Fruit fly (Drosophila melanogaster) whole organism, embryonic: ENCODE measurements around the gene CG43999.

Source experiments
- ATbp ChIP-seq: fragments of 200-800 bp; sonication (Bioruptor generic); optimal IDR thresholded peaks from 2 replicates; lab custom pipeline; 2017; ENCODE audit warnings: missing biosample characterization, mild to moderate bottlenecking, missing genetic modification characterization, missing genetic modification reagents
- Atf-2 ChIP-seq: fragments of 200-800 bp; sonication (Bioruptor generic); optimal IDR thresholded peaks from 2 replicates; lab custom pipeline; 2016; ENCODE audit warnings: missing biosample characterization, missing genetic modification characterization
- BEAF-32 ChIP-seq: fragments of 200-800 bp; sonication (Bioruptor generic); optimal IDR thresholded peaks from 3 replicates; lab custom pipeline; 2017; ENCODE audit warnings: missing biosample characterization, missing genetic modification characterization, mild to moderate bottlenecking, moderate library complexity, missing genetic modification reagents
- CG10147 ChIP-seq: fragments of 200-800 bp; sonication (Bioruptor generic); optimal IDR thresholded peaks from 2 replicates; lab custom pipeline; 2019; ENCODE audit warnings: missing biosample characterization, mild to moderate bottlenecking, missing genetic modification characterization, moderate library complexity
- CG10209 ChIP-seq: fragments of 200-800 bp; sonication (Bioruptor generic); optimal IDR thresholded peaks from 3 replicates; lab custom pipeline; 2017; ENCODE audit warnings: missing biosample characterization, mild to moderate bottlenecking, missing genetic modification characterization, missing genetic modification reagents
- CG12219 ChIP-seq: fragments of 200-800 bp; sonication (Bioruptor generic); optimal IDR thresholded peaks from 3 replicates; lab custom pipeline; 2018; ENCODE audit warnings: missing biosample characterization, mild to moderate bottlenecking, missing genetic modification characterization
- CG12236 ChIP-seq: fragments of 200-800 bp; sonication (Bioruptor generic); optimal IDR thresholded peaks from 2 replicates; lab custom pipeline; 2016; ENCODE audit warnings: missing biosample characterization, missing genetic modification characterization
- CG1233 ChIP-seq: fragments of 200-800 bp; sonication (Bioruptor generic); optimal IDR thresholded peaks from 4 replicates; lab custom pipeline; 2018; ENCODE audit warnings: missing biosample characterization, mild to moderate bottlenecking, missing genetic modification characterization
- CG15269 ChIP-seq: fragments of 200-800 bp; sonication (Bioruptor generic); optimal IDR thresholded peaks from 2 replicates; lab custom pipeline; 2018; ENCODE audit warnings: missing biosample characterization, mild to moderate bottlenecking, missing genetic modification characterization, moderate library complexity
- CG15479 ChIP-seq: fragments of 200-800 bp; sonication (Bioruptor generic); optimal IDR thresholded peaks from 3 replicates; lab custom pipeline; 2019; ENCODE audit warnings: missing biosample characterization, mild to moderate bottlenecking, missing genetic modification characterization, moderate library complexity
- CG17385 ChIP-seq: fragments of 200-800 bp; sonication (Bioruptor generic); optimal IDR thresholded peaks from 3 replicates; lab custom pipeline; 2018; ENCODE audit warnings: missing biosample characterization, mild to moderate bottlenecking, missing genetic modification characterization
- CG1832 ChIP-seq: fragments of 200-800 bp; sonication (Bioruptor generic); optimal IDR thresholded peaks from 2 replicates; lab custom pipeline; 2017; ENCODE audit warnings: missing biosample characterization, mild to moderate bottlenecking, missing genetic modification characterization, inconsistent platforms
- CG2199 ChIP-seq: fragments of 200-800 bp; sonication (Bioruptor generic); IDR thresholded peaks from 3 replicates; pipeline ENCODE4 v1.3.6; 2022; ENCODE audit warnings: missing biosample characterization, missing genetic modification characterization
- CG2678 ChIP-seq: fragments of 200-800 bp; sonication (Bioruptor generic); optimal IDR thresholded peaks from 3 replicates; lab custom pipeline; 2019; ENCODE audit warnings: missing biosample characterization, mild to moderate bottlenecking, missing genetic modification characterization, moderate library complexity
- CG32532 ChIP-seq: fragments of 200-800 bp; sonication (Bioruptor generic); IDR thresholded peaks from 2 replicates; pipeline ENCODE4 v1.3.6; 2022; ENCODE audit warnings: missing biosample characterization, missing genetic modification characterization
- Dfd ChIP-seq, 2 experiments: fragments of >200 bp; optimal IDR thresholded peaks; 2 replicates each; lab custom pipeline; 2017; ENCODE audit warnings: missing biosample characterization in 2 of 2, missing genetic modification characterization in 2 of 2
- Dll ChIP-seq: fragments of 200-800 bp; sonication (Bioruptor generic); IDR thresholded peaks from 4 replicates; pipeline ENCODE4 v1.3.6; 2022; ENCODE audit warnings: missing biosample characterization, missing genetic modification characterization; ENCODE audit not compliant: partially characterized antibody
- Fer2 ChIP-seq: fragments of 200-800 bp; sonication (Bioruptor generic); optimal IDR thresholded peaks from 2 replicates; lab custom pipeline; 2018; ENCODE audit warnings: missing biosample characterization, mild to moderate bottlenecking, missing genetic modification characterization, moderate library complexity
- Fer3 ChIP-seq: fragments of 200-800 bp; sonication (Bioruptor generic); optimal IDR thresholded peaks from 2 replicates; lab custom pipeline; 2018; ENCODE audit warnings: missing biosample characterization, mild to moderate bottlenecking, missing genetic modification characterization, moderate library complexity
- NC2α ChIP-seq: fragments of 200-800 bp; sonication (Bioruptor generic); optimal IDR thresholded peaks from 2 replicates; lab custom pipeline; 2016; ENCODE audit warnings: missing biosample characterization, missing genetic modification characterization
- Sry-β ChIP-seq: fragments of 200-800 bp; sonication (Bioruptor generic); optimal IDR thresholded peaks from 2 replicates; lab custom pipeline; 2018; ENCODE audit warnings: missing biosample characterization, mild to moderate bottlenecking, missing genetic modification characterization, moderate library complexity
- Taf1 ChIP-seq: fragments of 200-800 bp; sonication (Bioruptor generic); IDR thresholded peaks from 2 replicates; pipeline ENCODE4 v1.3.6; 2022; ENCODE audit warnings: missing biosample characterization, missing genetic modification characterization
- Trl ChIP-seq, 3 experiments: fragments of >200 bp in 2 of 3; fragments of 200-800 bp in 1 of 3; sonication (Bioruptor generic) in 1 of 3; optimal IDR thresholded peaks; 2 replicates in 1 of 3; 3 replicates in 2 of 3; lab custom pipeline; 2016 to 2017; ENCODE audit warnings: missing biosample characterization in 1 of 3, missing genetic modification characterization in 1 of 3
- ab ChIP-seq: fragments of 200-800 bp; sonication (Bioruptor generic); optimal IDR thresholded peaks from 2 replicates; lab custom pipeline; 2016; ENCODE audit warnings: missing biosample characterization, missing genetic modification characterization
- amos ChIP-seq: fragments of 200-800 bp; sonication (Bioruptor generic); IDR thresholded peaks from 2 replicates; pipeline ENCODE4 v1.3.6; 2022; ENCODE audit warnings: missing biosample characterization, missing genetic modification characterization; ENCODE audit not compliant: partially characterized antibody
- az2 ChIP-seq: fragments of 200-800 bp; sonication (Bioruptor generic); optimal IDR thresholded peaks from 3 replicates; lab custom pipeline; 2016; ENCODE audit warnings: missing biosample characterization, missing genetic modification characterization
- dysf ChIP-seq: fragments of 200-800 bp; sonication (Bioruptor generic); IDR thresholded peaks from 3 replicates; pipeline ENCODE4 v1.3.6; 2022; ENCODE audit warnings: missing biosample characterization, missing genetic modification characterization
- fd102C ChIP-seq: fragments of 200-800 bp; sonication (Bioruptor generic); optimal IDR thresholded peaks from 2 replicates; lab custom pipeline; 2018; ENCODE audit warnings: missing biosample characterization, mild to moderate bottlenecking, missing genetic modification characterization, moderate library complexity
- fru ChIP-seq: fragments of >200 bp; optimal IDR thresholded peaks from 2 replicates; lab custom pipeline; 2017
- gcm2 ChIP-seq: fragments of 200-800 bp; sonication (Bioruptor generic); optimal IDR thresholded peaks from 2 replicates; lab custom pipeline; 2016; ENCODE audit warnings: missing biosample characterization, missing genetic modification characterization
- grau ChIP-seq: fragments of 200-800 bp; optimal IDR thresholded peaks from 3 replicates; lab custom pipeline; 2019; ENCODE audit warnings: missing biosample characterization, mild to moderate bottlenecking, missing genetic modification characterization, moderate library complexity
- gt ChIP-seq: fragments of 200-800 bp; sonication (Bioruptor generic); IDR thresholded peaks from 2 replicates; pipeline ENCODE4 v1.3.6; 2022; ENCODE audit warnings: missing biosample characterization, missing genetic modification characterization
- h ChIP-seq: fragments of >200 bp; optimal IDR thresholded peaks from 2 replicates; lab custom pipeline; 2017
- hbn ChIP-seq: fragments of 200-800 bp; sonication (Bioruptor generic); IDR thresholded peaks from 2 replicates; pipeline ENCODE4 v1.3.6; 2022; ENCODE audit warnings: missing biosample characterization, missing genetic modification characterization; ENCODE audit not compliant: partially characterized antibody
- insv ChIP-seq, 2 experiments: fragments of 200-800 bp; sonication (Bioruptor generic); optimal IDR thresholded peaks; 3 replicates each; lab custom pipeline; 2016 to 2018; ENCODE audit warnings: missing biosample characterization in 2 of 2, missing genetic modification characterization in 2 of 2
- ken ChIP-seq: fragments of 200-800 bp; sonication (Bioruptor generic); IDR thresholded peaks from 3 replicates; pipeline ENCODE4 v1.3.6; 2022; ENCODE audit warnings: missing biosample characterization, missing genetic modification characterization
- lbe ChIP-seq: fragments of 200-800 bp; sonication (Bioruptor generic); optimal IDR thresholded peaks from 2 replicates; lab custom pipeline; 2016; ENCODE audit warnings: missing biosample characterization, mild to moderate bottlenecking, missing genetic modification characterization
- mld ChIP-seq: fragments of 200-800 bp; sonication (Bioruptor generic); IDR thresholded peaks from 3 replicates; pipeline ENCODE4 v1.3.6; 2022; ENCODE audit warnings: missing biosample characterization, missing genetic modification characterization; ENCODE audit not compliant: partially characterized antibody
- nerfin-2 ChIP-seq: fragments of 200-800 bp; sonication (Bioruptor generic); IDR thresholded peaks from 2 replicates; pipeline ENCODE4 v1.3.6; 2022; ENCODE audit warnings: missing biosample characterization, missing genetic modification characterization; ENCODE audit not compliant: partially characterized antibody
- oc ChIP-seq: fragments of 200-800 bp; sonication (Bioruptor generic); optimal IDR thresholded peaks from 2 replicates; lab custom pipeline; 2018; ENCODE audit warnings: missing biosample characterization, mild to moderate bottlenecking, missing genetic modification characterization, moderate library complexity
- ranshi ChIP-seq: fragments of 200-800 bp; sonication (Bioruptor generic); IDR thresholded peaks from 2 replicates; pipeline ENCODE4 v1.3.6; 2022; ENCODE audit warnings: missing biosample characterization, missing genetic modification characterization
- repo ChIP-seq: fragments of 200-800 bp; sonication (Bioruptor generic); optimal IDR thresholded peaks from 2 replicates; lab custom pipeline; 2016; ENCODE audit warnings: missing biosample characterization, missing genetic modification characterization
- row ChIP-seq: fragments of 200-800 bp; sonication (Bioruptor generic); IDR thresholded peaks from 3 replicates; pipeline ENCODE4 v1.3.6; 2022; ENCODE audit warnings: missing biosample characterization, missing genetic modification characterization
- sna ChIP-seq: fragments of 200-800 bp; sonication (Bioruptor generic); IDR thresholded peaks from 2 replicates; pipeline ENCODE4 v1.3.6; 2022; ENCODE audit warnings: missing biosample characterization, missing genetic modification characterization; ENCODE audit not compliant: partially characterized antibody
- zfh2 ChIP-seq: fragments of 200-800 bp; sonication (Bioruptor generic); optimal IDR thresholded peaks from 2 replicates; lab custom pipeline; 2016; ENCODE audit warnings: missing biosample characterization, missing genetic modification characterization

CG43999 gene

dm6 chr3R:23922502-23923350, 6.1 kb downstream of the CG43999 start, which contains the start of the genes sba and CG31141 (continued):
- TF ChIP-seq insv (GFP tag; optimal IDR thresholded peaks at IDR 0.05; lab: Kevin White, UChicago) (peak in 1 of 2 experiments; percentile 4), dysf (GFP tag; lab: Robert Waterston, UW) (no peak), gt (GFP tag; lab: Robert Waterston, UW) (no peak), CG10147 (GFP tag; lab: Kevin White, UChicago) (peak; percentile 45), sna (GFP tag; lab: Robert Waterston, UW) (peak; percentile 73), lbe (GFP tag; lab: Kevin White, UChicago) (no peak), CG2199 (GFP tag; lab: Robert Waterston, UW) (no peak), gcm2 (GFP tag; lab: Kevin White, UChicago) (no peak), CG17385 (GFP tag; lab: Kevin White, UChicago) (peak; percentile 32), CG15479 (GFP tag; lab: Kevin White, UChicago) (peak; percentile 75), Sry-β (GFP tag; lab: Kevin White, UChicago) (no peak), Atf-2 (GFP tag; lab: Kevin White, UChicago) (no peak), CG12219 (GFP tag; lab: Kevin White, UChicago) (no peak), h (lab: Kevin White, UChicago) (no peak), row (GFP tag; lab: Robert Waterston, UW) (peak; percentile 43), az2 (GFP tag; lab: Kevin White, UChicago) (no peak), repo (GFP tag; lab: Kevin White, UChicago) (peak; percentile 21), Taf1 (GFP tag; lab: Robert Waterston, UW) (no peak), CG2678 (tag; lab: Kevin White, UChicago) (no peak), ab (GFP tag; lab: Kevin White, UChicago) (no peak), NC2α (no peak), fru (lab: Kevin White, UChicago) (no peak)
- TF ChIP-seq, all 482 proteins: peak for 175

dm6 chr3R:23921701-23922501, 6.9 kb downstream of the CG43999 start:
- TF ChIP-seq ATbp (peak; percentile 64), zfh2 (GFP tag; lab: Kevin White, UChicago) (no peak), fru (lab: Kevin White, UChicago) (no peak), CG1233 (GFP tag; lab: Kevin White, UChicago) (peak; percentile 39), CG32532 (GFP tag; lab: Robert Waterston, UW) (peak; percentile 61; the same call in 1 of the 2 replicates), CG15269 (peak; percentile 59), CG1832 (GFP tag; lab: Kevin White, UChicago) (peak; percentile 41), fd102C (GFP tag; lab: Kevin White, UChicago) (no peak), BEAF-32 (GFP tag; lab: Kevin White, UChicago) (no peak), ken (GFP tag; lab: Robert Waterston, UW) (no peak; the same call in 2 of the 3 replicates), Fer3 (peak; percentile 44), Trl (optimal IDR thresholded peaks at IDR 0.05; lab: Kevin White, UChicago) (peak; percentile 65 to 79), Trl (GFP tag; optimal IDR thresholded peaks at IDR 0.05; lab: Kevin White, UChicago) (no peak), oc (tag; lab: Kevin White, UChicago) (no peak), Dll (GFP tag; lab: Robert Waterston, UW) (no peak), Fer2 (tag; lab: Kevin White, UChicago) (no peak), CG12219 (GFP tag; lab: Kevin White, UChicago) (no peak), mld (GFP tag; lab: Robert Waterston, UW) (no peak), CG12236 (GFP tag; lab: Kevin White, UChicago) (peak; percentile 2), nerfin-2 (no peak), Dfd (GFP tag; optimal IDR thresholded peaks at IDR 0.05; lab: Kevin White, UChicago) (no peak), CG10209 (GFP tag; lab: Kevin White, UChicago) (peak; percentile 48), grau (tag; lab: Kevin White, UChicago) (peak; percentile 49), amos (GFP tag; lab: Robert Waterston, UW) (no peak), ranshi (peak; percentile 62; the same call in 1 of the 2 replicates), hbn (GFP tag; lab: Robert Waterston, UW) (peak; percentile 21; the same call in 1 of the 2 replicates)
